Fruit fly (Drosophila melanogaster): ENCODE measurements around the gene Rpn12R.

Gene Rpn12R

DNA sequence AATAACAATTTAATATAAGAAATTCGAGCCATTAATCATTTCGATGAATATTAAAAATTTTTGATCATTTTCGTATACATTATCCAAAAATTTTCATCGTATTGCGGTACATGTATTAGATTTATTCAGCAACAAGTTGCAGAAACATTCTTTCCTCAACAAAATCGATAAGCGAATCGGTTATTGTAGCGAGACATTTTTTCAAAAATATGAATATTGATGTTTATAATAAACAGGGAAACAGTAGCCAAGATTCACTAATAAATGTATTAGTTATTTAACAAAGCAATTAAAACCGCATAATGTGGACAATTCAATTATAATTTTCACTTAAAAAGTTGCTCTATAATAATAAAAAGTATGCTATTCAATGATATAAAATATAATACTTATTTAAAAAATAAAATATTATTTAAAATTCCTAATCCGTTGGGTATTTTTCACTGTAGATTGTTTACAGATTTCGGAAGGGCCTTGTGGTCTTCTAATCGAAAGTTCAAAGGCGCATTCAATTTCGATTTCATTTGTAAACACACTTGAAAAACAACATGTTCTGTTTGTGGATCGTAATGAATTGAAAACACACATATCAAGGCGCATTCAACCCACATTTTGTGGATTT, 46.8 kb upstream of the Rpn12R start (continued):
- peak; percentile 10 for TF ChIP-seq CG17385 (GFP tag; optimal IDR thresholded peaks at IDR 0.05)

DNA sequence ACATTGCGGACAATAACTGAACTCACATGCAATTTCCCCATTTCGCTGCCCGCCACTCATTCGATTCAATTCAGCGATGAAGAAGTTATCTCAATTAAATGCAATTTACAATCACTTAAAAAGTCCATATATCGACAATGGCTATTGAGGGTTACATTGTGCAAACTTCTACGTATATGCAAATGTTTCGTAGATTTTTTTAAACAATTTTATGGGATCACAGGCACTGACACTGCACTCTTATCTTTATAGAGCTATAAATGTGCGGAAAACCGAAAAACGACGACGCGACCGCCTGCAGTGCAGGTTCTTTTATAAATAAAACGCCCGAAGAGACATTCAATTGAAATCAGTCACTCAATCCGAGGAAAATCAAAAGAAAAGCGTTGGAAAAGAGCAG, 45.9 kb upstream of the Rpn12R start:
- TF ChIP-seq CG18476 (GFP tag; optimal IDR thresholded peaks at IDR 0.05): no peak
- TF ChIP-seq CG15479 (GFP tag; optimal IDR thresholded peaks at IDR 0.05): peak; percentile 32
- TF ChIP-seq Trl (optimal IDR thresholded peaks at IDR 0.05): peak in 1 of 2 experiments; percentile 37
- no peak for TF ChIP-seq Trl (GFP tag; optimal IDR thresholded peaks at IDR 0.05)
- TF ChIP-seq CG2199 (GFP tag; IDR thresholded peaks at IDR 0.05): peak; percentile 89; the same call in 1 of the 3 replicates

- TF ChIP-seq CG13296 (GFP tag; optimal IDR thresholded peaks at IDR 0.05): no peak
- TF ChIP-seq CG11504 (tag; optimal IDR thresholded peaks at IDR 0.05): peak; percentile 97
- TF ChIP-seq CG2199 (GFP tag; IDR thresholded peaks at IDR 0.05): peak; percentile 96
- TF ChIP-seq CG5180 (GFP tag; optimal IDR thresholded peaks at IDR 0.05): peak; percentile 8
- peak; percentile 1 for TF ChIP-seq Med (GFP tag)
- no peak for TF ChIP-seq ab (GFP tag; optimal IDR thresholded peaks at IDR 0.05)
- no peak for TF ChIP-seq BEAF-32 (GFP tag; optimal IDR thresholded peaks at IDR 0.05)
- 0 out of 3 replicates have a peak, but pooled peaks have one; percentile 25 for TF ChIP-seq CG6175 (GFP tag; IDR thresholded peaks at IDR 0.05)
Observed at dm6 chr3L:15084288-15084687, 41.9 kb upstream of the Rpn12R start.

DNA sequence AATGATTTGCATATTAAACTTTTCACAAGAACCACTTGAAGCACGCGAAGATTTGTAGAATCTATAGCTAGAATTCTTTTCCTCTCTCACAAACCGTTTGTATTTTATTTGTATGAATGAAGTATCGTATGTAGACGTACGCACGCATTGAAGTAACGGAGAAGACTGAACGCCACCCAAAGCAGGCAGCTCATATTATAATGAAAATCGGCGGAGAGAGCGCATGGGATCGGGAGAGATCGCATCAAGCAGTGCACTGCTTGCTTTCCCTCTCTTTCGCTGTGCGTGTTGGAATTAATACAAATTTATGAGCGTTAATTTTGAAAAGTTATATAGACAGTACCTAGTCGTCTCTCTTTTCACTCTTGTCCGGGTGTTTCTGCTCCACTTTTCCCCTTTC, 36.9 kb upstream of the Rpn12R start:
- TF ChIP-seq HLH4C (GFP tag; IDR thresholded peaks at IDR 0.05; ENCODE audit: partially characterized antibody) (peak; percentile 24; the same call in 1 of the 3 replicates), bcd (GFP tag; optimal IDR thresholded peaks at IDR 0.05) (peak; percentile 10), CG3838 (GFP tag; optimal IDR thresholded peaks at IDR 0.05) (no peak), NC2α (GFP tag; optimal IDR thresholded peaks at IDR 0.05) (no peak), CG33557 (GFP tag; optimal IDR thresholded peaks at IDR 0.05) (peak; percentile 20), CG13624 (GFP tag; optimal IDR thresholded peaks at IDR 0.05) (peak; percentile 25), Opbp (GFP tag; IDR thresholded peaks at IDR 0.05; ENCODE audit: partially characterized antibody) (0 out of 3 replicates have a peak, but pooled peaks have one; percentile 39), tll (GFP tag; optimal IDR thresholded peaks at IDR 0.05) (no peak), CG32767 (GFP tag; IDR thresholded peaks at IDR 0.05) (no peak), Sox100B (GFP tag; optimal IDR thresholded peaks at IDR 0.05) (no peak), CG17568 (GFP tag; optimal IDR thresholded peaks at IDR 0.05) (no peak), CG3281 (GFP tag; optimal IDR thresholded peaks at IDR 0.05) (peak; percentile 39), Dp (GFP tag; optimal IDR thresholded peaks at IDR 0.05) (peak; percentile 3), Trl (optimal IDR thresholded peaks at IDR 0.05) (peak; percentile 91 to 93), Trl (GFP tag; optimal IDR thresholded peaks at IDR 0.05) (peak; percentile 61), ash1 (GFP tag; optimal IDR thresholded peaks at IDR 0.05) (no peak), chinmo (GFP tag; IDR thresholded peaks at IDR 0.05; ENCODE audit: partially characterized antibody) (peak; percentile 86; the same call in 1 of the 4 replicates), CG14014 (GFP tag; IDR thresholded peaks at IDR 0.05) (peak; percentile 24; the same call in 1 of the 2 replicates), stwl (tag; optimal IDR thresholded peaks at IDR 0.05) (peak; percentile 33), CG3065 (GFP tag; optimal IDR thresholded peaks at IDR 0.05) (no peak), slbo (GFP tag; IDR thresholded peaks at IDR 0.05) (peak; percentile 30; the same call in 1 of the 2 replicates), pb (GFP tag; optimal IDR thresholded peaks at IDR 0.05) (no peak), yki (optimal IDR thresholded peaks at IDR 0.05) (peak; percentile 56), dimm (GFP tag; IDR thresholded peaks at IDR 0.05) (no peak), bbx (GFP tag; IDR thresholded peaks at IDR 0.05; ENCODE audit: partially characterized antibody) (peak; percentile 42), CG9215 (GFP tag; IDR thresholded peaks at IDR 0.05) (no peak), hkb (optimal IDR thresholded peaks at IDR 0.05) (no peak), hkb (GFP tag; IDR thresholded peaks at IDR 0.05) (peak; percentile 33; the same call in 1 of the 2 replicates), Jarid2 (GFP tag; optimal IDR thresholded peaks at IDR 0.05) (peak; percentile 93), tap (tag; optimal IDR thresholded peaks at IDR 0.05) (peak; percentile 13), Myb (GFP tag; optimal IDR thresholded peaks at IDR 0.05) (peak; percentile 86), usp (GFP tag; optimal IDR thresholded peaks at IDR 0.05) (no peak), CG6813 (GFP tag; optimal IDR thresholded peaks at IDR 0.05) (peak; percentile 18)
